Fruit fly (Drosophila melanogaster) whole organism, adult: ENCODE results near the gene Nepl16.

Source experiments
- CG11617 ChIP-seq: fragments of 200-800 bp; sonication (Bioruptor generic); optimal IDR thresholded peaks from 2 replicates; lab custom pipeline; 2017; ENCODE audit warnings: mild to moderate bottlenecking, missing biosample characterization, missing genetic modification reagents, missing genetic modification characterization
- CG12768 ChIP-seq: fragments of 200-800 bp; sonication (Bioruptor generic); optimal IDR thresholded peaks from 2 replicates; lab custom pipeline; 2017; ENCODE audit warnings: missing biosample characterization, missing genetic modification characterization, mild to moderate bottlenecking, moderate library complexity, missing genetic modification reagents
- CG14711 ChIP-seq: fragments of 200-800 bp; sonication (Bioruptor generic); optimal IDR thresholded peaks from 2 replicates; lab custom pipeline; 2018; ENCODE audit warnings: missing biosample characterization, mild to moderate bottlenecking, missing genetic modification characterization, moderate library complexity
- CG5204 ChIP-seq: fragments of 200-800 bp; sonication (Bioruptor generic); optimal IDR thresholded peaks from 2 replicates; lab custom pipeline; 2016; ENCODE audit warnings: missing biosample characterization, missing genetic modification characterization
- CG7045 ChIP-seq: fragments of 200-800 bp; sonication (Bioruptor generic); optimal IDR thresholded peaks from 2 replicates; lab custom pipeline; 2017; ENCODE audit warnings: missing biosample characterization, mild to moderate bottlenecking, missing genetic modification characterization
- Clk ChIP-seq: fragments of 200-800 bp; sonication (Bioruptor generic); optimal IDR thresholded peaks from 2 replicates; lab custom pipeline; 2017; ENCODE audit warnings: missing biosample characterization, missing genetic modification characterization
- Crg-1 ChIP-seq: fragments of 200-800 bp; sonication (Bioruptor generic); optimal IDR thresholded peaks from 2 replicates; lab custom pipeline; 2016; ENCODE audit warnings: missing biosample characterization, missing genetic modification characterization
- Hr96 ChIP-seq: fragments of 200-800 bp; sonication (Bioruptor generic); optimal IDR thresholded peaks from 2 replicates; lab custom pipeline; 2016; ENCODE audit warnings: missing biosample characterization, missing genetic modification characterization
- bab1 ChIP-seq: fragments of 200-800 bp; sonication (Bioruptor generic); optimal IDR thresholded peaks from 3 replicates; lab custom pipeline; 2019; ENCODE audit warnings: missing biosample characterization, mild to moderate bottlenecking, missing genetic modification characterization, moderate library complexity
- cic ChIP-seq: fragments of 200-800 bp; sonication (Bioruptor generic); optimal IDR thresholded peaks from 2 replicates; lab custom pipeline; 2017; ENCODE audit warnings: missing biosample characterization, mild to moderate bottlenecking, missing genetic modification characterization, moderate library complexity
- kay ChIP-seq: fragments of 200-800 bp; sonication (Bioruptor generic); peaks from one replicate; lab custom pipeline; 2016; ENCODE audit warnings: missing biosample characterization, missing genetic modification characterization, borderline replicate concordance
- tj ChIP-seq: fragments of 200-800 bp; sonication (Bioruptor generic); optimal IDR thresholded peaks from 3 replicates; lab custom pipeline; 2017; ENCODE audit warnings: missing biosample characterization, mild to moderate bottlenecking, missing genetic modification characterization, moderate library complexity

dm6 chr3R:25112466-25112939 is at the start of gene Nepl16:
- no peak for TF ChIP-seq Crg-1 (GFP tag; lab: Kevin White, UChicago)
- TF ChIP-seq cic (GFP tag; lab: Kevin White, UChicago) = no peak
- TF ChIP-seq Clk (GFP tag; lab: Kevin White, UChicago) = no peak
- TF ChIP-seq tj (GFP tag; lab: Kevin White, UChicago) = no peak
- TF ChIP-seq kay (GFP tag; lab: Kevin White, UChicago) = no peak
- TF ChIP-seq bab1 (GFP tag; lab: Kevin White, UChicago) = no peak
- TF ChIP-seq CG5204 (GFP tag; lab: Kevin White, UChicago) = no peak
- TF ChIP-seq CG12768 = no peak
- TF ChIP-seq CG14711 (tag; lab: Kevin White, UChicago) = no peak
- TF ChIP-seq CG7045 (GFP tag; lab: Kevin White, UChicago) = no peak
- TF ChIP-seq CG11617 (GFP tag; lab: Kevin White, UChicago) = no peak
- no peak for TF ChIP-seq Hr96 (GFP tag; lab: Kevin White, UChicago)
